Worm (Caenorhabditis elegans): ENCODE data around the gene Y46G5A.14.

Gene Y46G5A.14

DNA sequence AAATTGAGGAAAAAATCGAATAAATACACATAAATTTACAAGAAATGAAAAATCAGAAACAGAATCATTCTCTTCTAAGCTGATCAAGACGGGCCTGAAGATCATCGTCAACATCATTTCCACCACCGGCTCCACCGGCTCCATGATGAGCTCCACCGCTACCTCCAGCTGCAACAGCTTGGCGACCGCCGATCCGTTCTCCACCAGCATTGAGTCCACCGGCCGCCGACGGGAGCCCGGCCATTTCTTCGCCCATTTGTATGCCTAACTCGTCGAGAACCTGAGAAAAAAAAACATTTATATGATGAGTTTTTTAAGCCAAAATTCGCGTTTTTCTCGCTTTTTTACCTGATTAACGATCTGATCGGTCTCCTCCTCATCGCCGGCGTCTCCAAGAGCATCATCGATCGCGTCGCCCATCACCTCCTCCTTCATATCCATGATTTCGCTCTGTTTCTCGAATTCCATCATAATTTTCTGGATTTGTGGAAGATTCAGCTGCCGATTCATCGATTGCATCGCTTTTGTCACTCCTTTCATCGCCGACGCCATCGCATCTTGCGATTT, 7.2 kb upstream of the Y46G5A.14 start:
- TF ChIP-seq him-1 (tag; optimal IDR thresholded peaks at IDR 0.05) (no peak), W03F9.2 (tag; optimal IDR thresholded peaks at IDR 0.05) (no peak), dao-5 (tag; optimal IDR thresholded peaks at IDR 0.05) (no peak)

DNA sequence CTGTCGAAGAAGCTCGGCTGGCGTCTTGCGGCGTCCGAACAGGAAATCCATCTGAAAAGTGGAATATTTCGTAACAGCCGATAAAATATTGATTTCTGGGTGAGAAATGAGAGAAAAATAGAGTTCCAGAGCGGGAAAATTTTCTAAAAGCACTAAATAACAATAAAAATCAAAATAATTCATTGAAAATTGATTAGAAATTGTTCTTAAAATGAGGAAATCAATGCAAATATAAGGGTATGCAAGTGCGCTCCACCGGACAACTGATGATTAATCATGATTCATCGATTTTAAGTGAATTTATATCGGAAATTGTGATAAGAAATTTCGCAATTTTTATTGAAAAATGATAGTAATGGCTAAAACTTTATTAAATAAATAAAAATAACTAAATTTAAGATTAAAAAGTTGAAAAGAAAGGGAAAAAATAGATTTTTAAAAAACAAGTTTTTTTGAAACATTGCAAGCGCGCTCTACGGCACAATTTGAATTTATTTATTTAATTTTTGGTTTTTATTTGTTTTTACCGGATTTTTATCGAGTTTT, 6.3 kb upstream of the Y46G5A.14 start, which contains the start of the genes vps-2 and tiar-2:
Gene vps-2 (minus strand): TSS at position 51 of the 546 bp plus-strand sequence.
Gene tiar-2 (plus strand): TSS at position 520 of the 546 bp plus-strand sequence.
- TF ChIP-seq him-1 (tag; optimal IDR thresholded peaks at IDR 0.05) (no peak), dao-5 (tag; optimal IDR thresholded peaks at IDR 0.05) (no peak), W03F9.2 (tag; optimal IDR thresholded peaks at IDR 0.05) (peak; percentile 89)

DNA sequence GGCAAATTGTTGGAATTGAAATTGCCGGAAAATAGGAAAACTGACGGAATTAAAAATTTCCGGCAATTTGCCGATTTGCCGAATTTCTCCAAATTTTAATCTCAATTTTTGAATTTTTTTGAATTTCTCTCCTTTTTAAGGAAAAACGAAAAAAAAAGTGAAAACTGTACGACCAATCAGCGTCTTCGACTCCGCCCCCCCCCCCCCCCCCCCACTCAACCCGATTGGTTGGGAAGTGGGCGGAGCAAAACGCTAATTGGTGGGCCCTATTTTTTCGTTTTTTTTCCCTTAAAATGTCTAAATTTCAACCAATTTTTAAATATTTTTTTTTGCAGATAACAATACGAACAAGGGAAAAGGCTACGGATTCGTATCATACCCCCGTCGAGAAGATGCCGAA, 4.6 kb upstream of the Y46G5A.14 start:
- no peak for TF ChIP-seq him-1 (tag; optimal IDR thresholded peaks at IDR 0.05)
- TF ChIP-seq W03F9.2 (tag; optimal IDR thresholded peaks at IDR 0.05): no peak
- no peak for TF ChIP-seq dao-5 (tag; optimal IDR thresholded peaks at IDR 0.05)

DNA sequence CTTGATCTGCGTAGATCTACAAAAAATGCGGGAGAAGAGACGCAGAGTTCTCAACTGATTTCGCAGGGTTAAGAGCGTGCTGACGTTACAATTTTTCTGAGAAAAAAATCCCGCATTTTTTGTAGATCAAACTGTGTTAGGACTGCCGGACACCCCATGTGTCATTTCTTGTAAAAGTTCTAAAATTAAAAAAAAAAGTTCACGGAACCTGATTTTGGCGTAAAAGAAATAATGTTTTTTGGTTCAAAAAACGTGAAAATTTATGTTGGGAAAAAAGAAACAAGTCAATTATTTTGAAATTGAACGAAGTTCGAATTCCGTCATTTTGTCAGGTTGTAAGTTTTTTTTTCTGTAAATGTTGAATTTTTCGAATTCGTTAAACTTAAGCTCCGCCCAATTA, 1.9 kb downstream of the Y46G5A.14 start, which contains the start of gene Y46G5A.34:
Gene Y46G5A.34 (plus strand): TSS at position 301 of the 400 bp plus-strand sequence.
- TF ChIP-seq him-1 (tag; optimal IDR thresholded peaks at IDR 0.05) (no peak), dao-5 (tag; optimal IDR thresholded peaks at IDR 0.05) (no peak), W03F9.2 (tag; optimal IDR thresholded peaks at IDR 0.05) (no peak)

DNA sequence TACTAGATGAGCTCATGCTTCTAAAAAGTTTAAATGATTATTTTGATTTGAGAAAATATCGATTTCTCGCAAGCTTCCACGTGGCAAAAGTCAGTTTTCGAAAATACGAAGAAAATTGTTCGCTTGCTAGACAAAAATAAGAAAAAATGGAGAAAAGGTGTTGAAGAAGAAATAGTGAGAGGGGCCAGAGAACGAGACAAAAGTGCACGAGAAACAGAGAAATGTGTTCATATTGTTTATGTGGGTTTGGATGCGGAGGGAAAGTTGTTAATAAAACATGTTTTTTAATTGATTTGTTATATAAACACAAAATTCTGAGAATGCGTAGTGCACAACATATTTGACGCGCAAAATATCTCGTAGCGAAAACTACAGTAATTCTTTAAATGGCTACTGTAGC, 10.9 kb downstream of the Y46G5A.14 start, which contains the start of gene Y46G5A.15:
Gene Y46G5A.15 (minus strand): TSS at position 26 of the 400 bp plus-strand sequence.
- TF ChIP-seq W03F9.2 (tag; optimal IDR thresholded peaks at IDR 0.05) (no peak), him-1 (tag; optimal IDR thresholded peaks at IDR 0.05) (no peak), dao-5 (tag; optimal IDR thresholded peaks at IDR 0.05) (no peak)

DNA sequence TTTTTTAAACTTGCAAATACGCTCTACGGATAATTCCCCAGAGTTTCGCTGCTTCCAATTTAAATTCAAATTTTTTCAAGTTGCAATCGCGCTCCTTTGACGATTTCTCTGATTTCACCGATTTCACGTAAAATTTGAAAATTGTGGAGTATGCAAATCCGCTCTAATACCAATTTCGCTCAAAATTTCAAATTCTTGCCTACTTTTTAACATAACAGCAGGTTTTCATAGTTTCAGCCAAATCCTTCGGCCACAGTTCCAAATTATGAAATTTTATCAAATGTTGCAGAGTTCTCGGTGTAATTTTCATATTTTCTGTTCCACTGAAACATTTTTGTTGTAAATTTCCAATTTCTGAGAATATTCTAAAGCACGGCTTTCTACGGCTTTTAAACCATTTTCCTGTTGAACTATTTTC, 13.3 kb downstream of the Y46G5A.14 start, which contains the start of gene alkb-7:
Gene alkb-7 (minus strand): TSS at position 323 of the 418 bp plus-strand sequence.
- TF ChIP-seq dao-5 (tag; optimal IDR thresholded peaks at IDR 0.05) (no peak), W03F9.2 (tag; optimal IDR thresholded peaks at IDR 0.05) (no peak), him-1 (tag; optimal IDR thresholded peaks at IDR 0.05) (no peak)

DNA sequence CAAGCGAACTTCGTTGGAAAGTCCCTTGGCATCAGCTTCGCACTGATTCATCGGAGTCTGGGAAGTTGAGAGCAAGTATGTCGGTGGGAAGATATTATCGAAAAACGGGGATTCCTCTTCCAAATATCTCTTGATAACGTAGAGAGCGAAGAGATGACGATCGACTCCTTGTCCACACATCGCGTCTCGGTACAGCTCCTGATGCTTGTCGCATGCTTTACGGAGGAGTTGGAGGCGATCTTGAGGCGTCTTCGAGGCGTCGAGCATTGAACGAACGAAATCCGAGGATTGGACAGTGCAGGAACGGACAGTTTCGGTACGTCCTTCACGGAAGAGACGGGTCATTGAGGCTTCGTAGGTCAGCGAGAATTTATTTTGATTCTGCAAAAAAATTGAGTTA, 15.0 kb downstream of the Y46G5A.14 start:
- TF ChIP-seq W03F9.2 (tag; optimal IDR thresholded peaks at IDR 0.05) (no peak), him-1 (tag; optimal IDR thresholded peaks at IDR 0.05) (no peak), dao-5 (tag; optimal IDR thresholded peaks at IDR 0.05) (no peak)

DNA sequence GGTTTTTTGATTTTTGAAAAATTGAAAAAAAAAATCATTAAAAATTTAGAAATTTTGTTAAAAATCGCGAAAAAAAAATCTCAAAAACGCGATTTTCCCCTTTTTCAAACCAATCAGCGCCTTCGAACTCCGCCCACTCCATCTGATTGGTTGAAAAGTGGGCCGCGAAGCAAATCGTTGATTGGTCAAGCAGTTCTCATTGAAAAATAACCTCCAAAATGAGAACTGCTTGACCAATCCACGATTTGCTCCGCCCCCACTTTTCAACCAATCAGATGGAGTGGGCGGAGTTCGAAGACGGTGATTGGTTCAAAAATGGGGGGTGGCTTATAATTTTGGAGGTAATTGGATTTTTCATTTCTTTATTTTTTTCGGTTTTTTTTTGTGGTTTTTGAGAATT, 15.9 kb downstream of the Y46G5A.14 start:
- TF ChIP-seq dao-5 (tag; optimal IDR thresholded peaks at IDR 0.05) (no peak), W03F9.2 (tag; optimal IDR thresholded peaks at IDR 0.05) (no peak), him-1 (tag; optimal IDR thresholded peaks at IDR 0.05) (no peak)

DNA sequence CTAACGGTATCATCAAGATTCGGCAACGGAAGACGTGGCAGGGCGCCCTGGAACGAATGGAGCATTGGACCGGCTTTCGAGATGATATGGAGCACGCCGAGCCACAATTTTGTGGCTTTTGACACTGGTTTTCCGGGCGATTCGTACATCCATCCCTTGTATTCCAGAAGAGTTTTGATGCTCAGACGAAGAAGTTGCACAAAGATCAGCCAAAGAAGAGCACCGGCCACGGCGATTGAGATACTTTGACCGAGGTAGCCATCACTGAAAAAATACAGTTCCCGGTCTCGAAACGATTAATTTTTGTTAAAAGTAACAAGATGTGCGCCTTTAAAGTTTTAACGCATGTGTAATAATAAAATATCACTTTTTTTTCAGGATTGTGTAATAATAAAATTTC, 20.7 kb downstream of the Y46G5A.14 start:
- no peak for TF ChIP-seq him-1 (tag; optimal IDR thresholded peaks at IDR 0.05)
- TF ChIP-seq dao-5 (tag; optimal IDR thresholded peaks at IDR 0.05): no peak
- no peak for TF ChIP-seq W03F9.2 (tag; optimal IDR thresholded peaks at IDR 0.05)

DNA sequence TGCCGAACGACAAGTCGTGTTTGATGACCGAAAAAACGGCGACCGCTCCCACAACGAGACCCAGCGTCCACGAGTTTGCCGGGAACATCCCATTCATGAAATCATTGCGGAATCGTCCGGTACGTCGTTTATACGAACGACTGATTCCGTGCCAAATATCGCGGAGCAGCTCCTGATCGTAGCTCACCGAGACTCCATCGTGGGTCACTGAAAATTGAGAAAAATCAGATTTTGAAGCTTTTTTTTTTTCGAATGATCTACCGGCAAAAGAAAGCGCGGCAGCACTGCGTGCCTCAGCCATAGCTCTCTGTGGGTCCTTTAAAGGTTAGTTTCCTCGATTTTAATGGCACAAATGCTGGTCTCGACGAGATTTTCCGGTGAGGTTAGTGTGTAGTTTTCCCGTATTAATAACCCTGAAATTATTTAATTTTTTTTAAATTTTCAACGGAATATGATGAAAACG, 21.6 kb downstream of the Y46G5A.14 start, which contains the start of gene cpt-1:
Gene cpt-1 (minus strand): TSS at position 413 of the 463 bp plus-strand sequence.
- TF ChIP-seq him-1 (tag; optimal IDR thresholded peaks at IDR 0.05) (no peak), dao-5 (tag; optimal IDR thresholded peaks at IDR 0.05) (no peak), W03F9.2 (tag; optimal IDR thresholded peaks at IDR 0.05) (no peak)

DNA sequence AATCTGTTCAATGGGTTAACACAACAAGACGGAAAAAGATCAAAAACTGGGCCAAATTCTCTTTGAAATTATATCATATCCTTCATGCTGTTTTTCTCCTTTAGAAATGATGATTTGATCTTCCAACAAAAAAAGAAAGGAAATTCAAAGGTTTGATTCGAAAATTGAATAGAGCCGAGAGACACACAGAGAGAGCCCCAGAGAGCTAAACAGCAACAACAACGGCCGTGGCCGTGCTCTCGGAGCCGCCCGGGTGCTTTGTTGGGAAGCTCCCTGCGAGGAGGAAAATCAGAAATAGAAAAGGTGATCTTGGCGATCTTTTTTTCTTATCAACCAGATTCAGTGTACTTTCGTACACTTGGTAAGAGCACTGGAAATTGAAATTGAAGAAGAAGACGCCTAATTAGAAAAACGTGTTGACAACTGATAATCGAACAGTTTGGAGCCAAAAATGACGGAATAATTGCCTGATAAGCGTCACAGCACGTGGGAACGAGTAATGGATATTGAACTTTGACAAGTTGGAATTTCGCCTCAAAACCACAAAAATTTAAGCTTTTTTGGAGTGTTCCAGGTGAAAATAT, 22.8 kb downstream of the Y46G5A.14 start:
- no peak for TF ChIP-seq him-1 (tag; optimal IDR thresholded peaks at IDR 0.05)
- TF ChIP-seq W03F9.2 (tag; optimal IDR thresholded peaks at IDR 0.05): no peak
- TF ChIP-seq dao-5 (tag; optimal IDR thresholded peaks at IDR 0.05): no peak

DNA sequence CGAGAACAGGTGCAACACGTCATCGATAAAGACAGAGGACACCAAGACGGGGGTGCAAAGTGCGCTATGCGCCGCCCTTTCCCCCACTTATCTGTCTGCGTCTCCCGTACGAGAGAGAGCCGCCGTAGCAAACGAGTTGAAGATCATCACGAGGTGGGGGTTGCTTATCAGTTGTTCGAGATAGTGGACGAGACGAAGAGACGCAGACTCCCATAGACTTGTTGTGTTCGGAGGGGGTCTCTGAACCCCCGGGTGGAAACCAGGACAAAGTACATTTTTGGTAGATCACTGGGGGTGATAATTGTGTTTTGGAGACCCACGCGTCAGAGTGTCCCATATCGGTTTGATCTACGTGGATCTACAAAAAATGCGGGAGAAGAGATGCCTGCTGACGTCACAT, 24.3 kb downstream of the Y46G5A.14 start:
- no peak for TF ChIP-seq dao-5 (tag; optimal IDR thresholded peaks at IDR 0.05)
- no peak for TF ChIP-seq him-1 (tag; optimal IDR thresholded peaks at IDR 0.05)
- TF ChIP-seq W03F9.2 (tag; optimal IDR thresholded peaks at IDR 0.05): no peak

DNA sequence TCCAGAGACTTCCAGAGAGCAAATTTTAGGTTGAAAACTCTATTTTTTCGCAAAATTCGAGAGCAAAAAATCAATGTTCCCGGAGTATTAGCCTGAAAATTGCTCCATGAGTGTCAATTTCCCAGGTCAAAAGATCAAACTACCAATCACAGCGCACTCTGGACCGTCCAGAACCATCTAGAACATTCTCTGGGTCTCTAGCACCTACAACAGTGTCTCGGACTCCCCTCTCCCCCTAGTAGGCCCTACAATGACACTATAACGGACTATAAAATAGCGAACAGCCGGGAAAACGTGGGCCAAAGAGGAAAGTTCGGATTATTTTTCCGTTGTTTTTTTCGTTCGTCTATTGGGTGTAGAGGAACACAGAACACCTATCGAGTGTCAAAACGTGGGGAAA, 24.9 kb downstream of the Y46G5A.14 start:
- TF ChIP-seq W03F9.2 (tag; optimal IDR thresholded peaks at IDR 0.05): no peak
- no peak for TF ChIP-seq dao-5 (tag; optimal IDR thresholded peaks at IDR 0.05)
- no peak for TF ChIP-seq him-1 (tag; optimal IDR thresholded peaks at IDR 0.05)

DNA sequence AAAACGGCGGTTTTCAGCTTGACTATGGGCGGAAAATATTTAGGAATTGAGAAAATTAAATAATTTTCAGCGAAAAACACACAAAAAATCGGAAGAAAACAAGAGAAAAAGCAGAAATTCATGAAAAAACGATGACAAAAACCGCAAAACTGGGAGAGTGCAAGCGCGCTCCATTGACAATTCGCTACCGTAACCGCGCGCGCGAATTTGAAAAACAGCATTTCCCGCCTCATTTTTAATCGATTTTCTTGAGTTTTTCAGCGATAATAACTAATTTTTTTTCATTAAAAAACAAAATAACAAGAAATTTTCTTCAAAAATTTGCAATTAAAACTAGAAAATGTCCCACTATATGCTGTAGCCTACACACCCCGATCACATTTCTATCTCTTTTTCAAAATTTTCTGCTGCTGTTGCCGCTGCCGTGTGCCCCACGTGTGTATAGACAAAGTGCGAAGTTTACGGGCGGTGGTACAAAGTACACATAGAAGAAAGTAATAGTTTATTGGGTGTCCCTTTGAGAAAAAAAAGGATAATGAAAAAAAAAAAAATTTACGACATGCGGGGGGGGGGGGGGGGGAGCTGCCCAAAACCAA, 25.5 kb downstream of the Y46G5A.14 start:
- no peak for TF ChIP-seq dao-5 (tag; optimal IDR thresholded peaks at IDR 0.05)
- TF ChIP-seq him-1 (tag; optimal IDR thresholded peaks at IDR 0.05): no peak
- TF ChIP-seq W03F9.2 (tag; optimal IDR thresholded peaks at IDR 0.05): peak; percentile 3
